Fruit fly (Drosophila melanogaster): Measurements from ENCODE around the gene COX5A.

COX5A gene

DNA sequence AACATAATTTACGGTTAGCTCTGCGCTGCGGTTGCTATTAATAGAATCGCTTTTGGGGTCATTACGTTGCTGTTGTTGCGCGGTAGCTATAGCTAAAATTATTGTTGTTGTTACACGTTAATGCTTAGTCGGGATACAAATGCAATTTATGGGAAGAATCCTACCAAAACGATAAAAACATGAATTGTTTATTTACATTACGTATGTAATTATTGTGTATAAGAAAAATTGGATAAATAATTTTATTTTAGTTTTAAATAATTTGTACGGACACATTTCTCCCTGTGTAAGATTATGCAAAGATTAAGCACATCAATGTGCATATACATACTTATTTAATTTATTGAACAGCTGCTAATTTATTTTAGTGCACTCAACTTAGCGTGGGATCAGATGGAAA, 32.8 kb downstream of the COX5A start (continued):
- TF ChIP-seq CG12744 (GFP tag; optimal IDR thresholded peaks at IDR 0.05): no peak
- TF ChIP-seq pho (GFP tag; optimal IDR thresholded peaks at IDR 0.05): no peak
- no peak for TF ChIP-seq fd64A (GFP tag; optimal IDR thresholded peaks at IDR 0.05)
- TF ChIP-seq aop (GFP tag; IDR thresholded peaks at IDR 0.05): no peak
- TF ChIP-seq CG4707 (GFP tag; optimal IDR thresholded peaks at IDR 0.05): peak; percentile 42
- TF ChIP-seq CG15073 (GFP tag; optimal IDR thresholded peaks at IDR 0.05): no peak
- no peak for TF ChIP-seq jing (GFP tag; optimal IDR thresholded peaks at IDR 0.05)
- no peak for TF ChIP-seq CG3995 (GFP tag; optimal IDR thresholded peaks at IDR 0.05)
- TF ChIP-seq HLH3B (GFP tag; IDR thresholded peaks at IDR 0.05): peak; percentile 49
- no peak for TF ChIP-seq mam (GFP tag; optimal IDR thresholded peaks at IDR 0.05)
- TF ChIP-seq Elba2 (GFP tag; optimal IDR thresholded peaks at IDR 0.05): no peak
- no peak for TF ChIP-seq dm (GFP tag; optimal IDR thresholded peaks at IDR 0.05)
- TF ChIP-seq sr (GFP tag; IDR thresholded peaks at IDR 0.05): no peak
- no peak for TF ChIP-seq CG6654 (GFP tag; optimal IDR thresholded peaks at IDR 0.05)
- peak; percentile 6 for TF ChIP-seq odd (GFP tag; optimal IDR thresholded peaks at IDR 0.05)
- TF ChIP-seq Hr78 (GFP tag; optimal IDR thresholded peaks at IDR 0.05): no peak
- no peak for TF ChIP-seq Dip2 (GFP tag; IDR thresholded peaks at IDR 0.05)
- TF ChIP-seq psq (GFP tag; optimal IDR thresholded peaks at IDR 0.05): no peak
- peak; percentile 65 for TF ChIP-seq nerfin-1 (tag; optimal IDR thresholded peaks at IDR 0.05)
- no peak for TF ChIP-seq MBD-R2 (GFP tag; IDR thresholded peaks at IDR 0.05)
- no peak for TF ChIP-seq CG32772 (GFP tag; IDR thresholded peaks at IDR 0.05)
- no peak for TF ChIP-seq CG2129 (GFP tag; IDR thresholded peaks at IDR 0.05; ENCODE audit: partially characterized antibody)
- no peak for TF ChIP-seq p53 (GFP tag; optimal IDR thresholded peaks at IDR 0.05)
- TF ChIP-seq C15 (GFP tag; IDR thresholded peaks at IDR 0.05): no peak
- TF ChIP-seq zen (tag; optimal IDR thresholded peaks at IDR 0.05): no peak
- no peak for TF ChIP-seq vfl (GFP tag; optimal IDR thresholded peaks at IDR 0.05)
- TF ChIP-seq Tbp (GFP tag; optimal IDR thresholded peaks at IDR 0.05): no peak
- TF ChIP-seq HLHmδ (GFP tag; optimal IDR thresholded peaks at IDR 0.05): no peak
- TF ChIP-seq CG7928 (GFP tag; optimal IDR thresholded peaks at IDR 0.05): no peak
- TF ChIP-seq CG2116 (GFP tag; optimal IDR thresholded peaks at IDR 0.05): no peak
- peak; percentile 36 for TF ChIP-seq CG6813 (GFP tag; optimal IDR thresholded peaks at IDR 0.05)
- TF ChIP-seq CG3847 (GFP tag; IDR thresholded peaks at IDR 0.05): no peak
- no peak for TF ChIP-seq mirr (GFP tag; optimal IDR thresholded peaks at IDR 0.05)
- TF ChIP-seq Ets97D (GFP tag; optimal IDR thresholded peaks at IDR 0.05): no peak
- no peak for TF ChIP-seq CG10654 (GFP tag; optimal IDR thresholded peaks at IDR 0.05)
- TF ChIP-seq CG15011 (GFP tag; optimal IDR thresholded peaks at IDR 0.05): no peak
- no peak for TF ChIP-seq cwo (GFP tag; optimal IDR thresholded peaks at IDR 0.05)
- peak; percentile 80 for TF ChIP-seq dmrt99B (tag; optimal IDR thresholded peaks at IDR 0.05)
- TF ChIP-seq repo (GFP tag; optimal IDR thresholded peaks at IDR 0.05): no peak
- TF ChIP-seq jumu (GFP tag; optimal IDR thresholded peaks at IDR 0.05): no peak
- TF ChIP-seq TFAM (GFP tag; optimal IDR thresholded peaks at IDR 0.05): no peak
- TF ChIP-seq Pdp1 (GFP tag; optimal IDR thresholded peaks at IDR 0.05): no peak
- peak; percentile 75 for TF ChIP-seq fd96Cb (tag; optimal IDR thresholded peaks at IDR 0.05)
- no peak for TF ChIP-seq CG34224 (GFP tag; IDR thresholded peaks at IDR 0.05; ENCODE audit: partially characterized antibody)
- peak; percentile 71 for TF ChIP-seq gsb-n (tag; optimal IDR thresholded peaks at IDR 0.05)
- TF ChIP-seq pita (GFP tag; optimal IDR thresholded peaks at IDR 0.05): no peak
- TF ChIP-seq CG5245 (GFP tag; optimal IDR thresholded peaks at IDR 0.05): no peak
- no peak for TF ChIP-seq shn (GFP tag; optimal IDR thresholded peaks at IDR 0.05)
- TF ChIP-seq CG5180 (GFP tag; optimal IDR thresholded peaks at IDR 0.05): no peak
- no peak for TF ChIP-seq onecut (GFP tag; IDR thresholded peaks at IDR 0.05)
- TF ChIP-seq CG14667 (GFP tag; IDR thresholded peaks at IDR 0.05): no peak
- no peak for TF ChIP-seq NK7.1 (GFP tag; optimal IDR thresholded peaks at IDR 0.05)

Measured in whole organism, embryonic.